Worm (Caenorhabditis elegans) whole organism, L1 larva: ENCODE data around the gene clec-208.

Source experiments
- Y116A8C.19 ChIP-seq: sonication (generic microtip); optimal IDR thresholded peaks from 2 replicates; lab custom pipeline; 2016; ENCODE audit warnings: missing compliant biosample characterization, missing genetic modification characterization, borderline replicate concordance
- aly-2 ChIP-seq: fragments of 150-350 bp; optimal IDR thresholded peaks from 2 replicates; lab custom pipeline; 2014; ENCODE audit warnings: missing biosample characterization, missing genetic modification characterization
- elt-2 ChIP-seq: sonication (generic microtip); optimal IDR thresholded peaks from 2 replicates; lab custom pipeline; 2016; ENCODE audit warnings: missing genetic modification characterization, mild to moderate bottlenecking, inconsistent platforms, missing compliant biosample characterization, missing genetic modification reagents
- irx-1 ChIP-seq: sonication (generic microtip); optimal IDR thresholded peaks from 2 replicates; lab custom pipeline; 2016; ENCODE audit warnings: missing genetic modification characterization, missing compliant biosample characterization
- jun-1 ChIP-seq: fragments of 150-350 bp; optimal IDR thresholded peaks from 2 replicates; lab custom pipeline; 2014; ENCODE audit warnings: missing biosample characterization, missing genetic modification reagents, missing genetic modification characterization
- nhr-12 ChIP-seq: sonication (generic microtip); optimal IDR thresholded peaks from 2 replicates; lab custom pipeline; 2017; ENCODE audit warnings: missing biosample characterization, missing genetic modification characterization
- pqm-1 ChIP-seq: sonication (generic microtip); optimal IDR thresholded peaks from 3 replicates; lab custom pipeline; 2017; ENCODE audit warnings: missing biosample characterization, missing genetic modification characterization
- unc-86 ChIP-seq: sonication (generic microtip); optimal IDR thresholded peaks from 2 replicates; lab custom pipeline; 2016; ENCODE audit warnings: missing genetic modification characterization, missing compliant biosample characterization
- ztf-11 ChIP-seq, 2 experiments: sonication (generic microtip); optimal IDR thresholded peaks; 2 replicates each; lab custom pipeline; 2016 to 2017; ENCODE audit warnings: missing genetic modification characterization in 2 of 2, missing biosample characterization in 1 of 2, missing compliant biosample characterization in 1 of 2
- ztf-4 ChIP-seq: fragments of 150-350 bp; optimal IDR thresholded peaks from 2 replicates; lab custom pipeline; 2014; ENCODE audit warnings: missing biosample characterization, missing genetic modification characterization

- TF ChIP-seq irx-1 = no peak
- TF ChIP-seq Y116A8C.19 (tag; lab: Kevin White, UChicago) = no peak
- TF ChIP-seq ztf-11 (tag; optimal IDR thresholded peaks at IDR 0.05; lab: Kevin White, UChicago) = no peak
- TF ChIP-seq aly-2 (tag; lab: Kevin White, UChicago) = no peak
- TF ChIP-seq elt-2 (tag; lab: Kevin White, UChicago) = no peak
- no peak for TF ChIP-seq nhr-12 (tag; lab: Kevin White, UChicago)
- no peak for TF ChIP-seq jun-1
- TF ChIP-seq unc-86 (tag; lab: Kevin White, UChicago) = no peak
- no peak for TF ChIP-seq ztf-4 (tag; lab: Kevin White, UChicago)
- TF ChIP-seq pqm-1 (tag; lab: Kevin White, UChicago) = no peak
These were observed 20.8 kb downstream of the clec-208 start, which contains the start of gene bgnt-1.2 for ce11 chrV:2118574-2118973.
